Fruit fly (Drosophila melanogaster) whole organism, prepupa: ENCODE data around the gene Naprt.

Experiments used
- Blimp-1 ChIP-seq: fragments of 200-800 bp; sonication (Bioruptor generic); optimal IDR thresholded peaks from 3 replicates; lab custom pipeline; 2017; ENCODE audit warnings: missing biosample characterization, missing genetic modification characterization, mild to moderate bottlenecking, moderate library complexity, missing genetic modification reagents
- CG10631 ChIP-seq: fragments of 200-800 bp; sonication (Bioruptor generic); optimal IDR thresholded peaks from 2 replicates; lab custom pipeline; 2016; ENCODE audit warnings: missing biosample characterization, missing genetic modification characterization
- CG10669 ChIP-seq: fragments of 200-800 bp; sonication (Bioruptor generic); optimal IDR thresholded peaks from 3 replicates; lab custom pipeline; 2018; ENCODE audit warnings: missing biosample characterization, mild to moderate bottlenecking, missing genetic modification characterization, moderate library complexity
- CG11294 ChIP-seq: fragments of 200-800 bp; sonication (Bioruptor generic); IDR thresholded peaks from 2 replicates; pipeline ENCODE4 v1.3.6; 2022; ENCODE audit warnings: missing biosample characterization, missing genetic modification characterization
- CG11762 ChIP-seq: fragments of 200-800 bp; sonication (Bioruptor generic); optimal IDR thresholded peaks from 3 replicates; lab custom pipeline; 2016; ENCODE audit warnings: missing biosample characterization, missing genetic modification characterization; ENCODE audit not compliant: insufficient read depth
- CG11902 ChIP-seq: fragments of 200-800 bp; sonication (Bioruptor generic); optimal IDR thresholded peaks from 3 replicates; lab custom pipeline; 2016; ENCODE audit warnings: missing biosample characterization, missing genetic modification characterization
- CG15336 ChIP-seq: fragments of 200-800 bp; sonication (Bioruptor generic); IDR thresholded peaks from 2 replicates; pipeline ENCODE4 v1.3.6; 2022; ENCODE audit warnings: missing biosample characterization, missing genetic modification characterization
- CG1621 ChIP-seq: fragments of 200-800 bp; sonication (Bioruptor generic); optimal IDR thresholded peaks from 3 replicates; lab custom pipeline; 2018; ENCODE audit warnings: missing biosample characterization, mild to moderate bottlenecking, missing genetic modification characterization
- CG16779 ChIP-seq: fragments of 200-800 bp; sonication (Bioruptor generic); optimal IDR thresholded peaks from 3 replicates; lab custom pipeline; 2017; ENCODE audit warnings: missing biosample characterization, mild to moderate bottlenecking, missing genetic modification characterization
- CG3032 ChIP-seq: fragments of 200-800 bp; optimal IDR thresholded peaks from 2 replicates; lab custom pipeline; 2019; ENCODE audit warnings: missing biosample characterization, mild to moderate bottlenecking, missing genetic modification characterization, moderate library complexity
- CG32006 ChIP-seq: fragments of 200-800 bp; sonication (Bioruptor generic); optimal IDR thresholded peaks from 3 replicates; lab custom pipeline; 2017; ENCODE audit warnings: missing biosample characterization, mild to moderate bottlenecking, missing genetic modification characterization
- CG3919 ChIP-seq: fragments of 200-800 bp; sonication (Bioruptor generic); optimal IDR thresholded peaks from 3 replicates; lab custom pipeline; 2016; ENCODE audit warnings: missing biosample characterization, missing genetic modification characterization
- CG4318 ChIP-seq: fragments of 200-800 bp; sonication (Bioruptor generic); optimal IDR thresholded peaks from 3 replicates; lab custom pipeline; 2017; ENCODE audit warnings: missing biosample characterization, mild to moderate bottlenecking, missing genetic modification characterization
- CG6276 ChIP-seq: fragments of 200-800 bp; sonication (Bioruptor generic); optimal IDR thresholded peaks from 2 replicates; lab custom pipeline; 2017; ENCODE audit warnings: missing biosample characterization, mild to moderate bottlenecking, missing genetic modification characterization
- CG6792 ChIP-seq: fragments of 200-800 bp; sonication (Bioruptor generic); optimal IDR thresholded peaks from 3 replicates; lab custom pipeline; 2016; ENCODE audit warnings: missing biosample characterization, missing genetic modification characterization
- CG6808 ChIP-seq: fragments of 200-800 bp; sonication (Bioruptor generic); optimal IDR thresholded peaks from 3 replicates; lab custom pipeline; 2017; ENCODE audit warnings: missing biosample characterization, missing genetic modification characterization, mild to moderate bottlenecking, moderate library complexity, missing genetic modification reagents
- CG6854 ChIP-seq: fragments of 200-800 bp; sonication (Bioruptor generic); optimal IDR thresholded peaks from 2 replicates; lab custom pipeline; 2017; ENCODE audit warnings: missing biosample characterization, mild to moderate bottlenecking, missing genetic modification characterization
- CG7368 ChIP-seq: fragments of 200-800 bp; sonication (Bioruptor generic); optimal IDR thresholded peaks from 3 replicates; lab custom pipeline; 2016; ENCODE audit warnings: missing biosample characterization, missing genetic modification characterization
- CG8119 ChIP-seq: fragments of 200-800 bp; sonication (Bioruptor generic); IDR thresholded peaks from 3 replicates; pipeline ENCODE4 v1.3.6; 2022; ENCODE audit warnings: missing biosample characterization, missing genetic modification characterization
- CG8319 ChIP-seq: fragments of 200-800 bp; sonication (Bioruptor generic); optimal IDR thresholded peaks from 3 replicates; lab custom pipeline; 2016; ENCODE audit warnings: missing biosample characterization, missing genetic modification characterization
- CG8632 ChIP-seq: fragments of 200-800 bp; sonication (Bioruptor generic); optimal IDR thresholded peaks from 3 replicates; lab custom pipeline; 2016; ENCODE audit warnings: missing biosample characterization, missing genetic modification characterization
- CG9139 ChIP-seq: fragments of 200-800 bp; sonication (Bioruptor generic); optimal IDR thresholded peaks from 3 replicates; lab custom pipeline; 2017; ENCODE audit warnings: missing biosample characterization, mild to moderate bottlenecking, missing genetic modification characterization
- Eip75B ChIP-seq: fragments of 200-800 bp; sonication (Bioruptor generic); optimal IDR thresholded peaks from 3 replicates; lab custom pipeline; 2016; ENCODE audit warnings: missing biosample characterization, missing genetic modification characterization
- Eip78C ChIP-seq: fragments of 200-800 bp; sonication (Bioruptor generic); peaks from one replicate; lab custom pipeline; 2016; ENCODE audit warnings: missing biosample characterization, missing genetic modification characterization
- Eip93F ChIP-seq: fragments of 200-800 bp; sonication (Bioruptor generic); optimal IDR thresholded peaks from 2 replicates; lab custom pipeline; 2016; ENCODE audit warnings: missing biosample characterization, mild to moderate bottlenecking, missing genetic modification characterization
- Ets21C ChIP-seq: fragments of 200-800 bp; sonication (Bioruptor generic); optimal IDR thresholded peaks from 3 replicates; lab custom pipeline; 2016; ENCODE audit warnings: missing biosample characterization, missing genetic modification characterization
- Gug ChIP-seq: fragments of 200-800 bp; sonication (Bioruptor generic); IDR thresholded peaks from 2 replicates; pipeline ENCODE4 v1.3.6; 2022; ENCODE audit warnings: missing biosample characterization, missing genetic modification characterization
- Hr39 ChIP-seq: fragments of 200-800 bp; sonication (Bioruptor generic); optimal IDR thresholded peaks from 2 replicates; lab custom pipeline; 2016; ENCODE audit warnings: missing biosample characterization, missing genetic modification characterization
- Lpt ChIP-seq: fragments of 200-800 bp; sonication (Bioruptor generic); optimal IDR thresholded peaks from 3 replicates; lab custom pipeline; 2016; ENCODE audit warnings: missing biosample characterization, missing genetic modification characterization
- Met ChIP-seq: fragments of 200-800 bp; sonication (Bioruptor generic); optimal IDR thresholded peaks from 3 replicates; lab custom pipeline; 2016; ENCODE audit warnings: missing biosample characterization, missing genetic modification characterization
- OdsH ChIP-seq: fragments of 200-800 bp; sonication (Bioruptor generic); optimal IDR thresholded peaks from 3 replicates; lab custom pipeline; 2016; ENCODE audit warnings: missing biosample characterization, missing genetic modification characterization
- Smox ChIP-seq: fragments of 200-800 bp; sonication (Bioruptor generic); optimal IDR thresholded peaks from 3 replicates; lab custom pipeline; 2016; ENCODE audit warnings: missing biosample characterization, missing genetic modification characterization
- Sox102F ChIP-seq: fragments of 200-800 bp; sonication (Bioruptor generic); optimal IDR thresholded peaks from 2 replicates; lab custom pipeline; 2016; ENCODE audit warnings: missing biosample characterization, mild to moderate bottlenecking, missing genetic modification characterization
- Sox14 ChIP-seq: fragments of 200-800 bp; sonication (Bioruptor generic); optimal IDR thresholded peaks from 3 replicates; lab custom pipeline; 2016; ENCODE audit warnings: missing biosample characterization, missing genetic modification characterization
- achi ChIP-seq: fragments of 200-800 bp; sonication (Bioruptor generic); optimal IDR thresholded peaks from 3 replicates; lab custom pipeline; 2016; ENCODE audit warnings: missing biosample characterization, missing genetic modification characterization
- acj6 ChIP-seq: fragments of 200-800 bp; sonication (Bioruptor generic); optimal IDR thresholded peaks from 3 replicates; lab custom pipeline; 2016; ENCODE audit warnings: missing biosample characterization, missing genetic modification characterization
- cyc ChIP-seq: fragments of 200-800 bp; sonication (Bioruptor generic); optimal IDR thresholded peaks from 3 replicates; lab custom pipeline; 2016; ENCODE audit warnings: missing biosample characterization, missing genetic modification characterization
- dac ChIP-seq: fragments of 200-800 bp; sonication (Bioruptor generic); optimal IDR thresholded peaks from 2 replicates; lab custom pipeline; 2017; ENCODE audit warnings: missing biosample characterization, mild to moderate bottlenecking, missing genetic modification characterization
- eg ChIP-seq: fragments of 200-800 bp; sonication (Bioruptor generic); IDR thresholded peaks from 3 replicates; pipeline ENCODE4 v1.3.6; 2022; ENCODE audit warnings: missing biosample characterization, missing genetic modification characterization
- esn ChIP-seq: fragments of 200-800 bp; sonication (Bioruptor generic); optimal IDR thresholded peaks from 2 replicates; lab custom pipeline; 2016; ENCODE audit warnings: missing biosample characterization, mild to moderate bottlenecking, missing genetic modification characterization, moderate library complexity
- fd59A ChIP-seq: fragments of 200-800 bp; sonication (Bioruptor generic); optimal IDR thresholded peaks from 2 replicates; lab custom pipeline; 2017; ENCODE audit warnings: missing biosample characterization, mild to moderate bottlenecking, missing genetic modification characterization, missing genetic modification reagents
- fd85E ChIP-seq: fragments of 200-800 bp; sonication (Bioruptor generic); optimal IDR thresholded peaks from 3 replicates; lab custom pipeline; 2016; ENCODE audit warnings: missing biosample characterization, missing genetic modification characterization
- fkh ChIP-seq: fragments of 200-800 bp; sonication (Bioruptor generic); optimal IDR thresholded peaks from 3 replicates; lab custom pipeline; 2017; ENCODE audit warnings: missing biosample characterization, mild to moderate bottlenecking, missing genetic modification characterization, moderate library complexity
- lz ChIP-seq: fragments of 200-800 bp; sonication (Bioruptor generic); optimal IDR thresholded peaks from 3 replicates; lab custom pipeline; 2016; ENCODE audit warnings: missing biosample characterization, missing genetic modification characterization
- net ChIP-seq: fragments of 200-800 bp; sonication (Bioruptor generic); optimal IDR thresholded peaks from 3 replicates; lab custom pipeline; 2016; ENCODE audit warnings: missing biosample characterization, missing genetic modification characterization
- pdm3 ChIP-seq: fragments of 200-800 bp; sonication (Bioruptor generic); optimal IDR thresholded peaks from 3 replicates; lab custom pipeline; 2016; ENCODE audit warnings: missing biosample characterization, missing genetic modification characterization
- salr ChIP-seq, 2 experiments: fragments of 200-800 bp; sonication (Bioruptor generic); optimal IDR thresholded peaks; 3 replicates each; lab custom pipeline; 2016 to 2018; ENCODE audit warnings: missing biosample characterization in 2 of 2, missing genetic modification characterization in 2 of 2, mild to moderate bottlenecking in 1 of 2
- spab ChIP-seq: fragments of 200-800 bp; sonication (Bioruptor generic); optimal IDR thresholded peaks from 2 replicates; lab custom pipeline; 2017; ENCODE audit warnings: missing biosample characterization, mild to moderate bottlenecking, missing genetic modification characterization, missing genetic modification reagents
- ss ChIP-seq, 2 experiments: fragments of 200-800 bp; sonication (Bioruptor generic); optimal IDR thresholded peaks; 2 replicates in 1 of 2; 3 replicates in 1 of 2; lab custom pipeline; 2017 to 2018; ENCODE audit warnings: mild to moderate bottlenecking in 2 of 2, missing biosample characterization in 2 of 2, missing genetic modification characterization in 2 of 2, moderate library complexity in 1 of 2
- svp ChIP-seq: fragments of 200-800 bp; sonication (Bioruptor generic); peaks from one replicate; lab custom pipeline; 2016; ENCODE audit warnings: missing biosample characterization, missing genetic modification characterization
- topi ChIP-seq: fragments of 200-800 bp; sonication (Bioruptor generic); optimal IDR thresholded peaks from 3 replicates; lab custom pipeline; 2016; ENCODE audit warnings: missing biosample characterization, missing genetic modification characterization
- vri ChIP-seq: fragments of 200-800 bp; sonication (Bioruptor generic); optimal IDR thresholded peaks from 3 replicates; lab custom pipeline; 2016; ENCODE audit warnings: missing biosample characterization, mild to moderate bottlenecking, missing genetic modification characterization

Gene Naprt

dm6 chr2L:4224158-4224799 is 26.4 kb upstream of the Naprt start:
- TF ChIP-seq CG6808 (GFP tag; lab: Kevin White, UChicago) = no peak
- no peak for TF ChIP-seq CG1621
- TF ChIP-seq CG16779 (tag; lab: Kevin White, UChicago) = no peak
- TF ChIP-seq salr (GFP tag; optimal IDR thresholded peaks at IDR 0.05; lab: Kevin White, UChicago) = no peak
- no peak for TF ChIP-seq fkh (GFP tag; lab: Kevin White, UChicago)
- no peak for TF ChIP-seq CG15336
- TF ChIP-seq net (GFP tag; lab: Kevin White, UChicago) = no peak
- peak; percentile 47 for TF ChIP-seq pdm3 (GFP tag; lab: Kevin White, UChicago)
- peak; percentile 64 for TF ChIP-seq svp (GFP tag; lab: Kevin White, UChicago)
- no peak for TF ChIP-seq CG11294 (GFP tag; lab: Robert Waterston, UW)
- no peak for TF ChIP-seq Eip93F
- no peak for TF ChIP-seq CG11762
- no peak for TF ChIP-seq spab (GFP tag; lab: Kevin White, UChicago)
- peak; percentile 15 for TF ChIP-seq CG3919
- TF ChIP-seq CG8319 = no peak
- TF ChIP-seq Gug = no peak
- TF ChIP-seq Hr39 (GFP tag; lab: Kevin White, UChicago) = peak; percentile 26
- no peak for TF ChIP-seq CG8632 (GFP tag; lab: Kevin White, UChicago)
- TF ChIP-seq Smox (GFP tag; lab: Kevin White, UChicago) = peak; percentile 17
- peak; percentile 55 for TF ChIP-seq esn (GFP tag; lab: Kevin White, UChicago)
- no peak for TF ChIP-seq CG7368
- peak; percentile 36 for TF ChIP-seq Met (GFP tag; lab: Kevin White, UChicago)
- TF ChIP-seq topi (GFP tag; lab: Kevin White, UChicago) = no peak
- TF ChIP-seq Ets21C (GFP tag; lab: Kevin White, UChicago) = peak; percentile 11
- TF ChIP-seq eg = no peak
- peak; percentile 42 for TF ChIP-seq OdsH
- peak; percentile 24 for TF ChIP-seq Eip75B (GFP tag; lab: Kevin White, UChicago)
- TF ChIP-seq dac (GFP tag; lab: Kevin White, UChicago) = no peak
- peak; percentile 32 for TF ChIP-seq vri (GFP tag; lab: Kevin White, UChicago)
- no peak for TF ChIP-seq acj6
- no peak for TF ChIP-seq ss (GFP tag; optimal IDR thresholded peaks at IDR 0.05; lab: Kevin White, UChicago)
- TF ChIP-seq CG6792 (GFP tag; lab: Kevin White, UChicago) = no peak
- peak; percentile 36 for TF ChIP-seq Sox102F (GFP tag; lab: Kevin White, UChicago)
- peak; percentile 8 for TF ChIP-seq CG10669 (GFP tag; lab: Kevin White, UChicago)
- TF ChIP-seq CG32006 (GFP tag; lab: Kevin White, UChicago) = no peak
- peak; percentile 40 for TF ChIP-seq lz
- TF ChIP-seq CG10631 (GFP tag; lab: Kevin White, UChicago) = no peak
- no peak for TF ChIP-seq CG9139 (GFP tag; lab: Kevin White, UChicago)
- no peak for TF ChIP-seq fd59A (GFP tag; lab: Kevin White, UChicago)
- no peak for TF ChIP-seq CG6276 (GFP tag; lab: Kevin White, UChicago)
- TF ChIP-seq cyc (GFP tag; lab: Kevin White, UChicago) = peak; percentile 11
- no peak for TF ChIP-seq Blimp-1 (GFP tag; lab: Kevin White, UChicago)
- TF ChIP-seq Eip78C (GFP tag; lab: Kevin White, UChicago) = peak; percentile 80
- no peak for TF ChIP-seq CG4318
- TF ChIP-seq CG6854 = no peak
- no peak for TF ChIP-seq CG3032 (tag; lab: Kevin White, UChicago)
- TF ChIP-seq Sox14 (GFP tag; lab: Kevin White, UChicago) = peak; percentile 46
- no peak for TF ChIP-seq achi (GFP tag; lab: Kevin White, UChicago)
- TF ChIP-seq Lpt (GFP tag; lab: Kevin White, UChicago) = no peak
- TF ChIP-seq CG8119 (GFP tag; lab: Robert Waterston, UW) = no peak
- TF ChIP-seq fd85E (GFP tag; lab: Kevin White, UChicago) = no peak
- TF ChIP-seq CG11902 (GFP tag; lab: Kevin White, UChicago) = no peak
